Fruit fly (Drosophila melanogaster) whole organism, adult: ENCODE data around the gene Galphaf.

Experiments
- CG12768 ChIP-seq: fragments of 200-800 bp; sonication (Bioruptor generic); optimal IDR thresholded peaks from 2 replicates; lab custom pipeline; 2017; ENCODE audit warnings: missing biosample characterization, missing genetic modification characterization, mild to moderate bottlenecking, moderate library complexity, missing genetic modification reagents
- CG33017 ChIP-seq: fragments of 200-800 bp; sonication (Bioruptor generic); optimal IDR thresholded peaks from 2 replicates; lab custom pipeline; 2018; ENCODE audit warnings: missing biosample characterization, mild to moderate bottlenecking, missing genetic modification characterization, moderate library complexity
- CG5204 ChIP-seq: fragments of 200-800 bp; sonication (Bioruptor generic); optimal IDR thresholded peaks from 2 replicates; lab custom pipeline; 2016; ENCODE audit warnings: missing biosample characterization, missing genetic modification characterization
- CG7045 ChIP-seq: fragments of 200-800 bp; sonication (Bioruptor generic); optimal IDR thresholded peaks from 2 replicates; lab custom pipeline; 2017; ENCODE audit warnings: missing biosample characterization, mild to moderate bottlenecking, missing genetic modification characterization
- CG7101 ChIP-seq: fragments of 200-800 bp; sonication (Bioruptor generic); optimal IDR thresholded peaks from 2 replicates; lab custom pipeline; 2018; ENCODE audit warnings: missing biosample characterization, mild to moderate bottlenecking, missing genetic modification characterization, moderate library complexity
- Crg-1 ChIP-seq: fragments of 200-800 bp; sonication (Bioruptor generic); optimal IDR thresholded peaks from 2 replicates; lab custom pipeline; 2016; ENCODE audit warnings: missing biosample characterization, missing genetic modification characterization
- Hr96 ChIP-seq: fragments of 200-800 bp; sonication (Bioruptor generic); optimal IDR thresholded peaks from 2 replicates; lab custom pipeline; 2016; ENCODE audit warnings: missing biosample characterization, missing genetic modification characterization
- Mnt ChIP-seq: fragments of 200-800 bp; sonication (Bioruptor generic); optimal IDR thresholded peaks from 2 replicates; lab custom pipeline; 2016; ENCODE audit warnings: missing biosample characterization, mild to moderate bottlenecking, missing genetic modification characterization
- bab1 ChIP-seq: fragments of 200-800 bp; sonication (Bioruptor generic); optimal IDR thresholded peaks from 3 replicates; lab custom pipeline; 2019; ENCODE audit warnings: missing biosample characterization, mild to moderate bottlenecking, missing genetic modification characterization, moderate library complexity
- cic ChIP-seq: fragments of 200-800 bp; sonication (Bioruptor generic); optimal IDR thresholded peaks from 2 replicates; lab custom pipeline; 2017; ENCODE audit warnings: missing biosample characterization, mild to moderate bottlenecking, missing genetic modification characterization, moderate library complexity
- pad ChIP-seq: fragments of 200-800 bp; sonication (Bioruptor generic); optimal IDR thresholded peaks from 3 replicates; lab custom pipeline; 2017; ENCODE audit warnings: missing biosample characterization, missing genetic modification characterization, mild to moderate bottlenecking, moderate library complexity, missing genetic modification reagents
- tj ChIP-seq: fragments of 200-800 bp; sonication (Bioruptor generic); optimal IDR thresholded peaks from 3 replicates; lab custom pipeline; 2017; ENCODE audit warnings: missing biosample characterization, mild to moderate bottlenecking, missing genetic modification characterization, moderate library complexity

DNA sequence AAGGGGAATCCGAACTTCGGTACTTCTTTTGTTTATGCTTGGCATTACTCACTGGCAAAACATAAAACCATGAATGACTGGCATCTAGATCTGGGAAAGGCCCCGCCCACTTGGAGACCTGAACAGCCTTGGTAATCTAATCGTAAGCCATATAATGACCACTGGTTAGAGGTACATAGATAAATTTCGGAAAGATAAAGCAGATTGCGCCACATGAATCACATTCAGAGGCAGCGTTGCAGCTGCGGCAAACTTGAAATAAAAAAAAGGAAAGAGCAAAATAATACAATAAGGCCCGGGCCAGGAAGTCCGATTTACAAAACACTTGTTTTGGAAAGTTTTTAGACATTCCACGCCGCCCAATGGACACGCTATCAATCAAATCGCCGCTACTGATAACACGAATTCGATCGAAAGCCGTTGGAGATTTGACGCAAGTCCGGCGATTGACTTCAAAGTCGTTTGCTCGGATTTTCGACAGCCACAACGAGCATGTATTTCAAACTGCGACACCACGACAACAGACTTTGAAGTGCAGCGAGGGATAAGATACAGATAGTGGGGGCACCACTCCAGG is 3.5 kb downstream of the Galphaf start:
- TF ChIP-seq CG5204 (no peak), CG33017 (tag; lab: Kevin White, UChicago) (no peak), tj (GFP tag; lab: Kevin White, UChicago) (no peak), pad (GFP tag; lab: Kevin White, UChicago) (no peak), CG12768 (no peak), cic (GFP tag; lab: Kevin White, UChicago) (no peak), Crg-1 (GFP tag; lab: Kevin White, UChicago) (no peak), bab1 (GFP tag; lab: Kevin White, UChicago) (no peak), Mnt (GFP tag; lab: Kevin White, UChicago) (no peak), Hr96 (GFP tag; lab: Kevin White, UChicago) (no peak), CG7101 (no peak), CG7045 (GFP tag; lab: Kevin White, UChicago) (no peak)
